Fruit fly (Drosophila melanogaster) whole organism, embryonic: ENCODE data around the gene CG9747.

Experiments
- Antp ChIP-seq: fragments of 200-800 bp; sonication (Bioruptor generic); optimal IDR thresholded peaks from 3 replicates; lab custom pipeline; 2016; ENCODE audit warnings: missing biosample characterization, missing genetic modification characterization
- B-H2 ChIP-seq: fragments of 200-800 bp; sonication (Bioruptor generic); optimal IDR thresholded peaks from 2 replicates; lab custom pipeline; 2018; ENCODE audit warnings: missing biosample characterization, mild to moderate bottlenecking, missing genetic modification characterization
- Blimp-1 ChIP-seq: fragments of 200-800 bp; sonication (Bioruptor generic); optimal IDR thresholded peaks from 3 replicates; lab custom pipeline; 2018; ENCODE audit warnings: missing biosample characterization, missing genetic modification characterization, mild to moderate bottlenecking, moderate library complexity, missing genetic modification reagents
- Bteb2 ChIP-seq: fragments of 200-800 bp; sonication (Bioruptor generic); optimal IDR thresholded peaks from 2 replicates; lab custom pipeline; 2016; ENCODE audit warnings: missing biosample characterization, missing genetic modification characterization
- CG10366 ChIP-seq: fragments of 200-800 bp; sonication (Bioruptor generic); IDR thresholded peaks from 2 replicates; pipeline ENCODE4 v1.3.6; 2022; ENCODE audit warnings: missing biosample characterization, missing genetic modification characterization
- CG11723 ChIP-seq: fragments of 200-800 bp; sonication (Bioruptor generic); optimal IDR thresholded peaks from 2 replicates; lab custom pipeline; 2017; ENCODE audit warnings: missing biosample characterization, mild to moderate bottlenecking, missing genetic modification characterization
- CG14014 ChIP-seq: fragments of 200-800 bp; sonication (Bioruptor generic); IDR thresholded peaks from 2 replicates; pipeline ENCODE4 v1.3.6; 2022; ENCODE audit warnings: missing biosample characterization, missing genetic modification characterization
- CG15269 ChIP-seq: fragments of 200-800 bp; sonication (Bioruptor generic); optimal IDR thresholded peaks from 2 replicates; lab custom pipeline; 2018; ENCODE audit warnings: missing biosample characterization, mild to moderate bottlenecking, missing genetic modification characterization, moderate library complexity
- CG17186 ChIP-seq: fragments of 200-800 bp; sonication (Bioruptor generic); optimal IDR thresholded peaks from 3 replicates; lab custom pipeline; 2017; ENCODE audit warnings: missing biosample characterization, missing genetic modification reagents, missing genetic modification characterization
- CG17802 ChIP-seq: fragments of 200-800 bp; sonication (Bioruptor generic); optimal IDR thresholded peaks from 2 replicates; lab custom pipeline; 2018; ENCODE audit warnings: missing biosample characterization, mild to moderate bottlenecking, missing genetic modification characterization, moderate library complexity
- CG2129 ChIP-seq: fragments of 200-800 bp; sonication (Bioruptor generic); IDR thresholded peaks from 2 replicates; pipeline ENCODE4 v1.3.6; 2022; ENCODE audit warnings: missing biosample characterization, missing genetic modification characterization; ENCODE audit not compliant: partially characterized antibody
- CG2202 ChIP-seq: fragments of 200-800 bp; sonication (Bioruptor generic); optimal IDR thresholded peaks from 2 replicates; lab custom pipeline; 2018; ENCODE audit warnings: missing biosample characterization, mild to moderate bottlenecking, missing genetic modification characterization
- CG30403 ChIP-seq: fragments of 200-800 bp; sonication (Bioruptor generic); optimal IDR thresholded peaks from 3 replicates; lab custom pipeline; 2016; ENCODE audit warnings: missing biosample characterization, missing genetic modification characterization
- CG3065 ChIP-seq: fragments of 200-800 bp; sonication (Bioruptor generic); optimal IDR thresholded peaks from 2 replicates; lab custom pipeline; 2016; ENCODE audit warnings: missing biosample characterization, missing genetic modification characterization
- CG3163 ChIP-seq: fragments of 200-800 bp; sonication (Bioruptor generic); optimal IDR thresholded peaks from 3 replicates; lab custom pipeline; 2016; ENCODE audit warnings: missing biosample characterization, missing genetic modification characterization
- CG4424 ChIP-seq: fragments of 200-800 bp; sonication (Bioruptor generic); optimal IDR thresholded peaks from 3 replicates; lab custom pipeline; 2016; ENCODE audit warnings: missing biosample characterization, missing genetic modification characterization
- CG5953 ChIP-seq: fragments of 200-800 bp; sonication (Bioruptor generic); IDR thresholded peaks from 2 replicates; pipeline ENCODE4 v1.3.6; 2022; ENCODE audit warnings: missing biosample characterization, missing genetic modification characterization
- CG6175 ChIP-seq: fragments of 200-800 bp; sonication (Bioruptor generic); IDR thresholded peaks from 3 replicates; pipeline ENCODE4 v1.3.6; 2022; ENCODE audit warnings: missing biosample characterization, missing genetic modification characterization
- CG7556 ChIP-seq: fragments of 200-800 bp; sonication (Bioruptor generic); optimal IDR thresholded peaks from 2 replicates; lab custom pipeline; 2017; ENCODE audit warnings: missing biosample characterization, mild to moderate bottlenecking, missing genetic modification characterization
- CG7928 ChIP-seq: fragments of 200-800 bp; sonication (Bioruptor generic); optimal IDR thresholded peaks from 2 replicates; lab custom pipeline; 2017; ENCODE audit warnings: missing biosample characterization, mild to moderate bottlenecking, missing genetic modification characterization
- CG7987 ChIP-seq: fragments of 200-800 bp; sonication (Bioruptor generic); optimal IDR thresholded peaks from 2 replicates; lab custom pipeline; 2018; ENCODE audit warnings: missing biosample characterization, mild to moderate bottlenecking, missing genetic modification characterization, moderate library complexity
- Deaf1 ChIP-seq: fragments of 200-800 bp; optimal IDR thresholded peaks from 3 replicates; lab custom pipeline; 2019; ENCODE audit warnings: missing biosample characterization, mild to moderate bottlenecking, missing genetic modification characterization, moderate library complexity
- E2f1 ChIP-seq: fragments of 200-800 bp; sonication (Bioruptor generic); IDR thresholded peaks from 2 replicates; pipeline ENCODE4 v1.3.6; 2022; ENCODE audit warnings: missing biosample characterization, missing genetic modification characterization
- Elba2 ChIP-seq: fragments of 200-800 bp; sonication (Bioruptor generic); optimal IDR thresholded peaks from 3 replicates; lab custom pipeline; 2016; ENCODE audit warnings: missing biosample characterization, missing genetic modification characterization
- Gsc ChIP-seq: fragments of 200-800 bp; sonication (Bioruptor generic); IDR thresholded peaks from 2 replicates; pipeline ENCODE4 v1.3.6; 2022; ENCODE audit warnings: missing biosample characterization, missing genetic modification characterization
- Hey ChIP-seq: fragments of 200-800 bp; sonication (Bioruptor generic); optimal IDR thresholded peaks from 3 replicates; lab custom pipeline; 2018; ENCODE audit warnings: missing biosample characterization, mild to moderate bottlenecking, missing genetic modification characterization
- Hr39 ChIP-seq: fragments of >200 bp; optimal IDR thresholded peaks from 2 replicates; lab custom pipeline; 2017
- Oaz ChIP-seq: fragments of 200-800 bp; sonication (Bioruptor generic); IDR thresholded peaks from 2 replicates; pipeline ENCODE4 v1.3.6; 2022; ENCODE audit warnings: missing biosample characterization, missing genetic modification characterization
- Taf1 ChIP-seq: fragments of 200-800 bp; sonication (Bioruptor generic); IDR thresholded peaks from 2 replicates; pipeline ENCODE4 v1.3.6; 2022; ENCODE audit warnings: missing biosample characterization, missing genetic modification characterization
- al ChIP-seq: fragments of 200-800 bp; sonication (Bioruptor generic); IDR thresholded peaks from 2 replicates; pipeline ENCODE4 v1.3.6; 2022; ENCODE audit warnings: missing biosample characterization, missing genetic modification characterization
- bab2 ChIP-seq: fragments of 200-800 bp; sonication (Bioruptor generic); optimal IDR thresholded peaks from 2 replicates; lab custom pipeline; 2016; ENCODE audit warnings: missing biosample characterization, missing genetic modification characterization
- caup ChIP-seq: fragments of 200-800 bp; sonication (Bioruptor generic); optimal IDR thresholded peaks from 3 replicates; lab custom pipeline; 2017; ENCODE audit warnings: missing biosample characterization, mild to moderate bottlenecking, missing genetic modification characterization, moderate library complexity; ENCODE audit not compliant: severe bottlenecking
- crp ChIP-seq, 2 experiments: fragments of 200-800 bp; sonication (Bioruptor generic); optimal IDR thresholded peaks; 2 replicates in 1 of 2; 3 replicates in 1 of 2; lab custom pipeline; 2017; ENCODE audit warnings: missing biosample characterization in 2 of 2, missing genetic modification characterization in 2 of 2, mild to moderate bottlenecking in 1 of 2, moderate library complexity in 1 of 2
- danr ChIP-seq: fragments of 200-800 bp; sonication (Bioruptor generic); IDR thresholded peaks from 2 replicates; pipeline ENCODE4 v1.3.6; 2022; ENCODE audit warnings: missing biosample characterization, missing genetic modification characterization
- dm ChIP-seq: fragments of 200-800 bp; sonication (Bioruptor generic); optimal IDR thresholded peaks from 3 replicates; lab custom pipeline; 2016; ENCODE audit warnings: missing biosample characterization, missing genetic modification characterization
- esg ChIP-seq: fragments of 200-800 bp; sonication (Bioruptor generic); conservative IDR thresholded peaks from 2 replicates; pipeline ENCODE4 v1.3.6; 2022; ENCODE audit warnings: missing biosample characterization, missing genetic modification characterization
- gem ChIP-seq: fragments of 200-800 bp; sonication (Bioruptor generic); optimal IDR thresholded peaks from 2 replicates; lab custom pipeline; 2019; ENCODE audit warnings: missing biosample characterization, mild to moderate bottlenecking, missing genetic modification characterization, moderate library complexity
- gro ChIP-seq: fragments of 200-800 bp; sonication (Bioruptor generic); optimal IDR thresholded peaks from 2 replicates; lab custom pipeline; 2016; ENCODE audit warnings: missing biosample characterization, missing genetic modification characterization
- gsb ChIP-seq: fragments of 200-800 bp; sonication (Bioruptor generic); IDR thresholded peaks from 2 replicates; pipeline ENCODE4 v1.3.6; 2022; ENCODE audit warnings: missing biosample characterization, missing genetic modification characterization
- h ChIP-seq: fragments of >200 bp; optimal IDR thresholded peaks from 2 replicates; lab custom pipeline; 2017
- insv ChIP-seq, 2 experiments: fragments of 200-800 bp; sonication (Bioruptor generic); optimal IDR thresholded peaks; 3 replicates each; lab custom pipeline; 2016 to 2018; ENCODE audit warnings: missing biosample characterization in 2 of 2, missing genetic modification characterization in 2 of 2
- jing ChIP-seq: fragments of 200-800 bp; sonication (Bioruptor generic); optimal IDR thresholded peaks from 2 replicates; lab custom pipeline; 2018; ENCODE audit warnings: missing biosample characterization, mild to moderate bottlenecking, missing genetic modification characterization
- lmd ChIP-seq: fragments of 200-800 bp; sonication (Bioruptor generic); IDR thresholded peaks from 2 replicates; pipeline ENCODE4 v1.3.6; 2022; ENCODE audit warnings: missing biosample characterization, missing genetic modification characterization
- pho ChIP-seq: fragments of 200-800 bp; sonication (Bioruptor generic); optimal IDR thresholded peaks from 2 replicates; lab custom pipeline; 2016; ENCODE audit warnings: missing biosample characterization, missing genetic modification characterization
- pita ChIP-seq: fragments of 200-800 bp; sonication (Bioruptor generic); optimal IDR thresholded peaks from 2 replicates; lab custom pipeline; 2017; ENCODE audit warnings: missing biosample characterization, mild to moderate bottlenecking, missing genetic modification characterization
- sc ChIP-seq, 3 experiments: fragments of >200 bp in 2 of 3; fragments of 200-800 bp in 1 of 3; sonication (Bioruptor generic) in 1 of 3; optimal IDR thresholded peaks; 2 replicates in 2 of 3; 3 replicates in 1 of 3; lab custom pipeline; 2017; ENCODE audit warnings: mild to moderate bottlenecking in 1 of 3, missing biosample characterization in 1 of 3, missing genetic modification characterization in 1 of 3, missing genetic modification reagents in 1 of 3
- vfl ChIP-seq: fragments of 200-800 bp; sonication (Bioruptor generic); optimal IDR thresholded peaks from 2 replicates; lab custom pipeline; 2016; ENCODE audit warnings: missing biosample characterization, missing genetic modification characterization
- wek ChIP-seq: fragments of 200-800 bp; sonication (Bioruptor generic); optimal IDR thresholded peaks from 3 replicates; lab custom pipeline; 2018; ENCODE audit warnings: missing biosample characterization, mild to moderate bottlenecking, missing genetic modification characterization, moderate library complexity
- zen2 ChIP-seq: fragments of 200-800 bp; sonication (Bioruptor generic); IDR thresholded peaks from 3 replicates; pipeline ENCODE4 v1.3.6; 2022; ENCODE audit warnings: missing biosample characterization, missing genetic modification characterization; ENCODE audit not compliant: partially characterized antibody

CG9747 gene

DNA sequence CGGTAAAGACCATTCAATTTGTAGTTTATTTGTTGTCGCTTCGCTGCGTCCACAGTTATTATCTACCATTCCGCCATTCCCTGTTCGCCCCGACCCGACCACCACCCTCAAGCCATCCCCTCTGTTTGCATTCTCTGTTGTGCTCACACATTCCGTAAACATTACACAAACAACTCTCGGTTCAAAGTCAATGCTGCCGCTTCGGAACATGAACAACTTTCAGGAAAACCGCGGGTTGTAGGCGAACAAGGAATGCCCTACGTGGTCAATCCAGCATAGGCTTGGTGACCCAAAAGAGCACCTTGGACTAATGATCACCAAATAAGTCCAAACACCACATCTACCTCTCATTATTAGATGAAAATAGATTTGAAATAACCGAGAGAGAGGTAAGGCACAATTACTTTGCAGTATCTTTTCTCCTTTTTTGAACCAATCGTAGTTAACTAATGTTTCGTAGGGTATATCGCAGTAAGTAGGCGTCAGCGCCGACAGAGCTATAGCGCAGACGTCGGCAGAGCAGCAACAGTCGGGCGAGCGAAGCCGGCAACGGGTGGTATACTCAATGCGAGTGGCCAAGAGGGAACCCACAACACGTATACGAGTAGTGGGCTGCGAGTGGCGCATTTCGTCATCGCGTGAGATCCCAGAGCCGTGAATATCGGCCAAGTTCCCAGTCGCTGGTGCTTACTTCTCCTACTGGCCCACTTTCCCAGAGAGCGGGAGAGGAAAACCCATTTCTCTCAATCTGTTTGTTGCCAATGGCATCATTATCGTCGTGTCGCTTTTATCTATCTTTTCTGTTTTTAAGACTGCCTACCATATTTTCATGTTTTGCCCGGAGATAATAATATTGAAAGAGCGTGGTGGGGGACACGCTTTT, 12.3 kb upstream of the CG9747 start (continued):
- TF ChIP-seq CG7556 (GFP tag; lab: Kevin White, UChicago) = peak; percentile 95
- peak; percentile 64 for TF ChIP-seq B-H2 (GFP tag; lab: Kevin White, UChicago)
- TF ChIP-seq dm (GFP tag; lab: Kevin White, UChicago) = peak; percentile 87
- TF ChIP-seq gem = peak; percentile 96
- peak; percentile 89 for TF ChIP-seq CG17186 (GFP tag; lab: Kevin White, UChicago)
- peak; percentile 95 for TF ChIP-seq pho (GFP tag; lab: Kevin White, UChicago)
- TF ChIP-seq Hr39 (lab: Kevin White, UChicago) = no peak
- peak; percentile 96 for TF ChIP-seq lmd (GFP tag; lab: Robert Waterston, UW)
- peak; percentile 60 for TF ChIP-seq Hey
- TF ChIP-seq zen2 (GFP tag; lab: Robert Waterston, UW) = no peak
- peak; percentile 93 for TF ChIP-seq jing (GFP tag; lab: Kevin White, UChicago)
- peak; percentile 90 for TF ChIP-seq al (GFP tag; lab: Robert Waterston, UW)
- TF ChIP-seq crp (GFP tag; optimal IDR thresholded peaks at IDR 0.05; lab: Kevin White, UChicago) = peak in 1 of 2 experiments; percentile 46
- TF ChIP-seq vfl = peak; percentile 92
- TF ChIP-seq CG15269 (tag; lab: Kevin White, UChicago) = peak; percentile 91
- TF ChIP-seq gro (GFP tag; lab: Kevin White, UChicago) = peak; percentile 98
- TF ChIP-seq CG3065 (GFP tag; lab: Kevin White, UChicago) = peak; percentile 87
- TF ChIP-seq CG17802 = peak; percentile 87
- TF ChIP-seq caup (GFP tag; lab: Kevin White, UChicago) = peak; percentile 96
- peak; percentile 97 for TF ChIP-seq esg (GFP tag; lab: Robert Waterston, UW)
- TF ChIP-seq Taf1 (GFP tag; lab: Robert Waterston, UW) = peak; percentile 72
- TF ChIP-seq insv (GFP tag; optimal IDR thresholded peaks at IDR 0.05; lab: Kevin White, UChicago) = peak in 1 of 2 experiments; percentile 8
- TF ChIP-seq h = no peak
- TF ChIP-seq Oaz (GFP tag; lab: Robert Waterston, UW) = peak; percentile 94
- peak; percentile 95 for TF ChIP-seq CG11723
- TF ChIP-seq CG30403 (GFP tag; lab: Kevin White, UChicago) = peak; percentile 97
- TF ChIP-seq CG3163 (GFP tag; lab: Kevin White, UChicago) = peak; percentile 80
- peak; percentile 95 for TF ChIP-seq CG5953 (GFP tag; lab: Robert Waterston, UW)
- TF ChIP-seq bab2 (GFP tag; lab: Kevin White, UChicago) = peak; percentile 99
- TF ChIP-seq CG7987 (GFP tag; lab: Kevin White, UChicago) = peak; percentile 88
- TF ChIP-seq CG2129 (GFP tag; lab: Robert Waterston, UW) = no peak
- TF ChIP-seq CG6175 (GFP tag; lab: Robert Waterston, UW) = peak; percentile 62; the same call in 2 of the 3 replicates
- peak; percentile 80 for TF ChIP-seq wek
- TF ChIP-seq Blimp-1 (GFP tag; lab: Kevin White, UChicago) = peak; percentile 96
- peak; percentile 93 for TF ChIP-seq E2f1
- peak; percentile 88 for TF ChIP-seq danr (GFP tag; lab: Robert Waterston, UW)
- TF ChIP-seq CG10366 (GFP tag; lab: Robert Waterston, UW) = peak; percentile 86
- peak; percentile 98 for TF ChIP-seq CG4424 (GFP tag; lab: Kevin White, UChicago)
- TF ChIP-seq Elba2 = no peak
- TF ChIP-seq Bteb2 (GFP tag; lab: Kevin White, UChicago) = peak; percentile 90
- TF ChIP-seq Antp (GFP tag; lab: Kevin White, UChicago) = peak; percentile 99
- peak; percentile 77 for TF ChIP-seq CG7928
- peak; percentile 85 for TF ChIP-seq gsb (GFP tag; lab: Robert Waterston, UW)
- peak; percentile 83 for TF ChIP-seq Deaf1 (tag; lab: Kevin White, UChicago)
- TF ChIP-seq pita = no peak
- TF ChIP-seq sc (optimal IDR thresholded peaks at IDR 0.05; lab: Kevin White, UChicago) = no peak
- peak; percentile 88 for TF ChIP-seq sc (GFP tag; optimal IDR thresholded peaks at IDR 0.05; lab: Kevin White, UChicago)
- TF ChIP-seq Gsc (GFP tag; lab: Robert Waterston, UW) = peak; percentile 82; the same call in 1 of the 2 replicates
- peak; percentile 81 for TF ChIP-seq CG2202 (tag; lab: Kevin White, UChicago)
- TF ChIP-seq CG14014 = peak; percentile 97
